Worm (Caenorhabditis elegans) whole organism, young adult: ENCODE results near the gene M02F4.1.

Source experiments
- B0336.3 ChIP-seq: fragments of 200-800 bp; sonication (Bioruptor generic); IDR thresholded peaks from 2 replicates; pipeline ENCODE4 v1.3.6; 2022; ENCODE audit warnings: missing genetic modification characterization, missing compliant biosample characterization
- F33H1.4 ChIP-seq: fragments of 200-800 bp; sonication (Bioruptor generic); IDR thresholded peaks from 2 replicates; pipeline ENCODE4 v1.3.6; 2022; ENCODE audit warnings: missing genetic modification reagents, missing genetic modification characterization, missing compliant biosample characterization
- F52B5.7 ChIP-seq: sonication (generic microtip); optimal IDR thresholded peaks from 2 replicates; lab custom pipeline; 2016; ENCODE audit warnings: mild to moderate bottlenecking, missing genetic modification characterization, missing compliant biosample characterization
- T07F8.4 ChIP-seq: sonication (generic microtip); optimal IDR thresholded peaks from 2 replicates; lab custom pipeline; 2016; ENCODE audit warnings: mild to moderate bottlenecking, missing genetic modification characterization, moderate library complexity, missing compliant biosample characterization
- Y67H2A.10 ChIP-seq: fragments of 200-800 bp; sonication (Bioruptor generic); conservative IDR thresholded peaks from 2 replicates; pipeline ENCODE4 v1.3.6; 2022; ENCODE audit warnings: missing genetic modification reagents, missing genetic modification characterization, missing compliant biosample characterization
- Y79H2A.3 ChIP-seq: fragments of 200-800 bp; sonication (Bioruptor generic); conservative IDR thresholded peaks from 2 replicates; pipeline ENCODE4 v1.3.6; 2022; ENCODE audit warnings: missing genetic modification reagents, missing genetic modification characterization, missing compliant biosample characterization
- ZK185.1 ChIP-seq: sonication (generic microtip); optimal IDR thresholded peaks from 2 replicates; lab custom pipeline; 2016; ENCODE audit warnings: mild to moderate bottlenecking, missing genetic modification characterization, missing compliant biosample characterization; ENCODE audit not compliant: poor library complexity, severe bottlenecking
- ama-1 ChIP-seq, 3 experiments: fragments of 150-350 bp in 1 of 3; sonication (generic microtip) in 2 of 3; optimal IDR thresholded peaks; 2 replicates each; lab custom pipeline; 2014 to 2018; ENCODE audit warnings: missing biosample characterization in 2 of 3, missing genetic modification characterization in 2 of 3, missing genetic modification reagents in 2 of 3
- aptf-3 ChIP-seq: fragments of 200-800 bp; sonication (Bioruptor generic); IDR thresholded peaks from 2 replicates; pipeline ENCODE4 v1.3.6; 2022; ENCODE audit warnings: missing genetic modification characterization, missing compliant biosample characterization
- athp-1 ChIP-seq: sonication (generic microtip); optimal IDR thresholded peaks from 2 replicates; lab custom pipeline; 2017; ENCODE audit warnings: mild to moderate bottlenecking, missing genetic modification characterization, missing compliant biosample characterization
- attf-5 ChIP-seq: fragments of 200-800 bp; sonication (Bioruptor generic); optimal IDR thresholded peaks from 2 replicates; lab custom pipeline; 2018; ENCODE audit warnings: mild to moderate bottlenecking, missing genetic modification characterization, missing compliant biosample characterization
- cebp-1 ChIP-seq, 2 experiments: fragments of 200-800 bp in 1 of 2; sonication (Bioruptor generic) in 1 of 2; sonication (generic microtip) in 1 of 2; IDR thresholded peaks in 1 of 2; optimal IDR thresholded peaks in 1 of 2; 2 replicates each; pipeline versions ENCODE4 v1.3.6 to Lab custom; 2017 to 2022; ENCODE audit warnings: missing compliant biosample characterization in 2 of 2, missing genetic modification characterization in 2 of 2, mild to moderate bottlenecking in 1 of 2, missing genetic modification reagents in 1 of 2, moderate library complexity in 1 of 2
- ceh-27 ChIP-seq: fragments of 200-800 bp; sonication (Bioruptor generic); optimal IDR thresholded peaks from 2 replicates; lab custom pipeline; 2018; ENCODE audit warnings: mild to moderate bottlenecking, missing genetic modification characterization, moderate library complexity, missing compliant biosample characterization
- ceh-79 ChIP-seq: sonication (generic microtip); optimal IDR thresholded peaks from 2 replicates; lab custom pipeline; 2017; ENCODE audit warnings: mild to moderate bottlenecking, missing genetic modification characterization, missing compliant biosample characterization
- chd-7 ChIP-seq: sonication (generic microtip); optimal IDR thresholded peaks from 2 replicates; lab custom pipeline; 2016; ENCODE audit warnings: mild to moderate bottlenecking, missing genetic modification characterization, moderate library complexity, missing compliant biosample characterization
- die-1 ChIP-seq: sonication (generic microtip); optimal IDR thresholded peaks from 2 replicates; lab custom pipeline; 2016; ENCODE audit warnings: missing genotype, mild to moderate bottlenecking, missing genetic modification characterization, missing compliant biosample characterization
- egl-44 ChIP-seq: fragments of 200-800 bp; sonication (Bioruptor generic); IDR thresholded peaks from 2 replicates; pipeline ENCODE4 v1.3.6; 2022; ENCODE audit warnings: missing genetic modification reagents, missing genetic modification characterization, missing compliant biosample characterization
- hlh-12 ChIP-seq: sonication (generic microtip); optimal IDR thresholded peaks from 2 replicates; lab custom pipeline; 2016; ENCODE audit warnings: missing genetic modification characterization, missing compliant biosample characterization
- hmg-1.2 ChIP-seq: fragments of 200-800 bp; sonication (Bioruptor generic); IDR thresholded peaks from 2 replicates; pipeline ENCODE4 v1.3.6; 2022; ENCODE audit warnings: missing genetic modification reagents, missing genetic modification characterization, missing compliant biosample characterization
- hsf-1 ChIP-seq: fragments of 200-800 bp; sonication (Bioruptor generic); IDR thresholded peaks from 2 replicates; pipeline ENCODE4 v1.3.6; 2022; ENCODE audit warnings: missing genetic modification reagents, missing genetic modification characterization, missing compliant biosample characterization
- lag-1 ChIP-seq: fragments of 200-800 bp; sonication (Bioruptor generic); IDR thresholded peaks from 2 replicates; pipeline ENCODE4 v1.3.6; 2022; ENCODE audit warnings: missing genetic modification reagents, missing genetic modification characterization, missing compliant biosample characterization
- lin-26 ChIP-seq: fragments of 200-800 bp; sonication (Bioruptor generic); IDR thresholded peaks from 2 replicates; pipeline ENCODE4 v1.3.6; 2022; ENCODE audit warnings: missing genetic modification reagents, missing genetic modification characterization, missing compliant biosample characterization
- lin-40 ChIP-seq: sonication (generic microtip); optimal IDR thresholded peaks from 2 replicates; lab custom pipeline; 2016; ENCODE audit warnings: missing genetic modification characterization, mild to moderate bottlenecking, missing compliant biosample characterization, missing genotype, missing genetic modification reagents
- lin-54 ChIP-seq: fragments of 200-800 bp; sonication (Bioruptor generic); optimal IDR thresholded peaks from 2 replicates; lab custom pipeline; 2018; ENCODE audit warnings: mild to moderate bottlenecking, missing genetic modification characterization, missing compliant biosample characterization
- lir-1 ChIP-seq: fragments of 200-800 bp; sonication (Bioruptor generic); conservative IDR thresholded peaks from 2 replicates; pipeline ENCODE4 v1.3.6; 2022; ENCODE audit warnings: missing genetic modification reagents, missing genetic modification characterization, missing compliant biosample characterization
- madf-8 ChIP-seq: fragments of 200-800 bp; sonication (Bioruptor generic); conservative IDR thresholded peaks from 2 replicates; pipeline ENCODE4 v1.3.6; 2022; ENCODE audit warnings: missing genetic modification reagents, missing genetic modification characterization, missing compliant biosample characterization
- mcd-1 ChIP-seq: fragments of 200-800 bp; sonication (Bioruptor generic); IDR thresholded peaks from 2 replicates; pipeline ENCODE4 v1.3.6; 2022; ENCODE audit warnings: missing genetic modification reagents, missing genetic modification characterization, missing compliant biosample characterization
- mxl-1 ChIP-seq: sonication (generic microtip); optimal IDR thresholded peaks from 2 replicates; lab custom pipeline; 2016; ENCODE audit warnings: missing genetic modification characterization, missing compliant biosample characterization
- nfya-1 ChIP-seq: sonication (generic microtip); optimal IDR thresholded peaks from 2 replicates; lab custom pipeline; 2017; ENCODE audit warnings: antibody characterized with exemption, missing compliant biosample characterization, missing genetic modification characterization, borderline replicate concordance; ENCODE audit not compliant: insufficient read depth
- nfyb-1 ChIP-seq: fragments of 200-800 bp; sonication (Bioruptor generic); IDR thresholded peaks from 2 replicates; pipeline ENCODE4 v1.3.6; 2022; ENCODE audit warnings: missing genetic modification reagents, missing genetic modification characterization, missing compliant biosample characterization
- nhr-179 ChIP-seq: sonication (generic microtip); optimal IDR thresholded peaks from 2 replicates; lab custom pipeline; 2016; ENCODE audit warnings: mild to moderate bottlenecking, missing genetic modification characterization, missing compliant biosample characterization
- nhr-27 ChIP-seq: fragments of 200-800 bp; sonication (Bioruptor generic); optimal IDR thresholded peaks from 2 replicates; lab custom pipeline; 2018; ENCODE audit warnings: mild to moderate bottlenecking, missing genetic modification characterization, moderate library complexity, missing compliant biosample characterization
- rpc-1 ChIP-seq, 2 experiments: fragments of 150-350 bp in 1 of 2; sonication (generic microtip) in 1 of 2; optimal IDR thresholded peaks; 2 replicates each; lab custom pipeline; 2014 to 2018; ENCODE audit warnings: missing biosample characterization in 1 of 2, missing genetic modification characterization in 1 of 2, missing genetic modification reagents in 1 of 2, missing genotype in 1 of 2
- snpc-3.4 ChIP-seq: sonication (generic microtip); optimal IDR thresholded peaks from 2 replicates; lab custom pipeline; 2017; ENCODE audit warnings: missing genetic modification characterization, mild to moderate bottlenecking, missing compliant biosample characterization, antibody characterized with exemption, moderate library complexity, missing genotype, missing genetic modification reagents
- snpc-4 ChIP-seq, 5 experiments: fragments of 150-350 bp in 1 of 5; sonication (generic microtip) in 4 of 5; optimal IDR thresholded peaks; 2 replicates each; lab custom pipeline; 2014 to 2018; ENCODE audit warnings: missing genetic modification characterization in 5 of 5, missing biosample characterization in 3 of 5, antibody characterized with exemption in 2 of 5, mild to moderate bottlenecking in 2 of 5, missing compliant biosample characterization in 2 of 5, missing genotype in 2 of 5, moderate library complexity in 2 of 5, missing genetic modification reagents in 1 of 5
- somi-1 ChIP-seq: fragments of 200-800 bp; sonication (Bioruptor generic); optimal IDR thresholded peaks from 2 replicates; lab custom pipeline; 2018; ENCODE audit warnings: mild to moderate bottlenecking, missing genetic modification characterization, missing compliant biosample characterization
- tbx-9 ChIP-seq: sonication (generic microtip); optimal IDR thresholded peaks from 2 replicates; lab custom pipeline; 2016; ENCODE audit warnings: borderline replicate concordance, missing genetic modification characterization, inconsistent platforms, missing compliant biosample characterization
- tlf-1 ChIP-seq: fragments of 200-800 bp; sonication (Bioruptor generic); optimal IDR thresholded peaks from 2 replicates; lab custom pipeline; 2018; ENCODE audit warnings: mild to moderate bottlenecking, missing genetic modification characterization, missing compliant biosample characterization
- zfh-2 ChIP-seq: fragments of 200-800 bp; sonication (Bioruptor generic); conservative IDR thresholded peaks from 2 replicates; pipeline ENCODE4 v1.3.6; 2022; ENCODE audit warnings: missing genetic modification reagents, missing genetic modification characterization, missing compliant biosample characterization
- ztf-22 ChIP-seq: fragments of 200-800 bp; sonication (Bioruptor generic); optimal IDR thresholded peaks from 2 replicates; lab custom pipeline; 2018; ENCODE audit warnings: mild to moderate bottlenecking, missing genetic modification characterization, moderate library complexity, missing compliant biosample characterization
- ztf-25 ChIP-seq: fragments of 200-800 bp; sonication (Bioruptor generic); IDR thresholded peaks from 2 replicates; pipeline ENCODE4 v1.3.6; 2022; ENCODE audit warnings: missing genetic modification reagents, missing genetic modification characterization, missing compliant biosample characterization
- ztf-26 ChIP-seq: sonication (generic microtip); optimal IDR thresholded peaks from 2 replicates; lab custom pipeline; 2017; ENCODE audit warnings: missing genetic modification characterization, missing compliant biosample characterization

M02F4.1 gene

DNA sequence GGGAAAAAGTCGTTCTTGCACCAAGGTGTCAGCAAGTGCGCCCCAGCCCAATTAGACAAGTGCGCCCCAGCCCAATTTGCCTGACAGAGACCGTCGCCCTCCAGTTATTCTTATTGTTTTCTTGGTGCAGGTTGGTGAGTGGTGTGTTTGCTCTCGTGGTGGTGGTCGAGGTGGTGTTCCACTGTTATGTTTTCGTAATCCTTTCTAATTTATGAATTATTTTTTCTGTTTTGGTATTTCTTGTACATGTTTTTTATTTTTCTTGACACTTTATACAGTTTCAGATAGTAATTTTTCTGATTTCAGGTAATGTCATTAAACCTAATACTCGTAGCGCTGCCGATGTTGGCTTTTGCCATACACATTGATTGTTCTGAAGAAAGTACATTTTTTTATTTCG is 19.7 kb downstream of the M02F4.1 start, which contains the start of gene Y48D7A.1:
Gene Y48D7A.1, plus strand, starts transcription at position 301 of the 400 bp plus-strand sequence.
- no peak for TF ChIP-seq hsf-1 (GFP tag; lab: Robert Waterston, UW)
- no peak for TF ChIP-seq lin-26 (GFP tag; lab: Robert Waterston, UW)

- no peak for TF ChIP-seq ceh-27 (GFP tag; lab: Kevin White, UChicago)
- TF ChIP-seq, all 124 proteins: peak for 0
These were observed 25.2 kb downstream of the M02F4.1 start, which contains the start of gene Y41G9A.6 for ce11 chrX:3003703-3004102. Y41G9A.6 (minus strand) TSS chrX:3003803.

DNA sequence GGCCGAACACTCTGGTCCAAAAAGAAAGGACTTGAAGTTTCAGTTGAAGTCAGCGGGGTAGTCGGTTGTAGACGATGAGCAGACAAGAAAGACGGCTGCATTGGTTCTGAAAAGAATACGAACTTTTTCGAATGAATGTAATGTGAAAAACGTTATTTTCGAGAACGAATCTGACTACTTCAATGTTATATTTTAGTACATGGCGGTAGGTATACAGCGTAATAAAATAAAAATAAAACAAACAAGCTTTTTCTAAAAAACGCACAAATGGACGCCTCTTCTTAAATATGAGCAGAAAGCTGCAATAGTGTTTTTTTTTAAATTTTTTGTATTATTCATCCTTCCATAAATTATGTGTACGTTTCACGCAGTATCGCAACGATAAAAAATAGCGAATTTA is 29.3 kb downstream of the M02F4.1 start, which contains the start of gene Y41G9A.17:
Gene Y41G9A.17, minus strand, starts transcription at position 101 of the 400 bp plus-strand sequence.
- no peak for TF ChIP-seq rpc-1 (optimal IDR thresholded peaks at IDR 0.05; lab: Kevin White, UChicago)
- TF ChIP-seq rpc-1 (tag; optimal IDR thresholded peaks at IDR 0.05; lab: Kevin White, UChicago) = no peak
- no peak for TF ChIP-seq chd-7
- TF ChIP-seq B0336.3 (GFP tag; lab: Robert Waterston, UW) = no peak
- TF ChIP-seq tlf-1 (GFP tag; lab: Kevin White, UChicago) = no peak
- no peak for TF ChIP-seq ZK185.1
- no peak for TF ChIP-seq F33H1.4 (GFP tag; lab: Robert Waterston, UW)
- no peak for TF ChIP-seq snpc-4 (GFP tag; optimal IDR thresholded peaks at IDR 0.05; lab: Kevin White, UChicago)
- no peak for TF ChIP-seq snpc-4 (tag; optimal IDR thresholded peaks at IDR 0.05; lab: Kevin White, UChicago)
- no peak for TF ChIP-seq madf-8
- TF ChIP-seq aptf-3 (GFP tag; lab: Robert Waterston, UW) = no peak
- TF ChIP-seq snpc-3.4 = no peak
- TF ChIP-seq F52B5.7 (tag; lab: Kevin White, UChicago) = no peak
- no peak for TF ChIP-seq athp-1
- no peak for TF ChIP-seq nfya-1 (tag; lab: Kevin White, UChicago)
- no peak for TF ChIP-seq ceh-79 (tag; lab: Kevin White, UChicago)
- TF ChIP-seq Y79H2A.3 (GFP tag; lab: Robert Waterston, UW) = no peak

- TF ChIP-seq ztf-22 (GFP tag; lab: Kevin White, UChicago) = peak; percentile 75
- TF ChIP-seq ztf-26 (tag; lab: Kevin White, UChicago) = peak; percentile 99
- TF ChIP-seq somi-1 (GFP tag; lab: Kevin White, UChicago) = peak; percentile 98
- TF ChIP-seq attf-5 (GFP tag; lab: Kevin White, UChicago) = peak; percentile 35
- peak; percentile 55 for TF ChIP-seq die-1 (tag; lab: Kevin White, UChicago)
- no peak for TF ChIP-seq hlh-12
- TF ChIP-seq lin-40 = peak; percentile 100
- TF ChIP-seq ama-1 (optimal IDR thresholded peaks at IDR 0.05; lab: Kevin White, UChicago) = no peak
- TF ChIP-seq ama-1 (GFP tag; optimal IDR thresholded peaks at IDR 0.05; lab: Kevin White, UChicago) = peak in 1 of 2 experiments; percentile 41
- 0 out of 2 replicates have a peak, but pooled peaks have one; percentile 82 for TF ChIP-seq lag-1 (GFP tag; lab: Robert Waterston, UW)
- peak; percentile 85 for TF ChIP-seq mcd-1
- peak; percentile 87 for TF ChIP-seq nhr-27
- TF ChIP-seq ztf-25 (GFP tag; lab: Robert Waterston, UW) = no peak
- no peak for TF ChIP-seq tbx-9 (tag; lab: Kevin White, UChicago)
- peak; percentile 92 for TF ChIP-seq T07F8.4
- no peak for TF ChIP-seq mxl-1 (tag; lab: Kevin White, UChicago)
- peak; percentile 86 for TF ChIP-seq hmg-1.2 (GFP tag; lab: Robert Waterston, UW)
- peak; percentile 75 for TF ChIP-seq nhr-179 (tag; lab: Kevin White, UChicago)
- peak; percentile 92 for TF ChIP-seq lin-54 (GFP tag; lab: Kevin White, UChicago)
- peak; percentile 93 for TF ChIP-seq egl-44 (GFP tag; lab: Robert Waterston, UW)
- TF ChIP-seq nfyb-1 (GFP tag; lab: Robert Waterston, UW) = peak; percentile 97
- peak; percentile 64; the same call in 1 of the 2 replicates for TF ChIP-seq cebp-1 (GFP tag; IDR thresholded peaks at IDR 0.05; lab: Robert Waterston, UW)
- TF ChIP-seq cebp-1 (tag; optimal IDR thresholded peaks at IDR 0.05; lab: Kevin White, UChicago) = peak; percentile 97
- TF ChIP-seq lir-1 (GFP tag; lab: Robert Waterston, UW) = peak; percentile 85
- no peak for TF ChIP-seq Y67H2A.10 (GFP tag; lab: Robert Waterston, UW)
- no peak for TF ChIP-seq zfh-2 (GFP tag; lab: Robert Waterston, UW)
These were observed 31.9 kb downstream of the M02F4.1 start for ce11 chrX:2996976-2997399.
